Fruit fly (Drosophila melanogaster) whole organism, embryonic: ENCODE results near the gene GC.

ENCODE experiments used
- Atf3 ChIP-seq: fragments of 200-800 bp; sonication (Bioruptor generic); optimal IDR thresholded peaks from 3 replicates; lab custom pipeline; 2016; ENCODE audit warnings: missing biosample characterization, missing genetic modification characterization
- B-H1 ChIP-seq: fragments of 200-800 bp; sonication (Bioruptor generic); IDR thresholded peaks from 3 replicates; pipeline ENCODE4 v1.3.6; 2022; ENCODE audit warnings: missing biosample characterization, missing genetic modification characterization
- Bteb2 ChIP-seq: fragments of 200-800 bp; sonication (Bioruptor generic); optimal IDR thresholded peaks from 2 replicates; lab custom pipeline; 2016; ENCODE audit warnings: missing biosample characterization, missing genetic modification characterization
- CG10147 ChIP-seq: fragments of 200-800 bp; sonication (Bioruptor generic); optimal IDR thresholded peaks from 2 replicates; lab custom pipeline; 2019; ENCODE audit warnings: missing biosample characterization, mild to moderate bottlenecking, missing genetic modification characterization, moderate library complexity
- CG10543 ChIP-seq: fragments of 200-800 bp; sonication (Bioruptor generic); optimal IDR thresholded peaks from 3 replicates; lab custom pipeline; 2017; ENCODE audit warnings: missing biosample characterization, mild to moderate bottlenecking, missing genetic modification characterization, moderate library complexity
- CG11398 ChIP-seq: fragments of 200-800 bp; sonication (Bioruptor generic); optimal IDR thresholded peaks from 2 replicates; lab custom pipeline; 2016; ENCODE audit warnings: missing biosample characterization, missing genetic modification characterization
- CG11504 ChIP-seq: fragments of 200-800 bp; sonication (Bioruptor generic); optimal IDR thresholded peaks from 3 replicates; lab custom pipeline; 2019; ENCODE audit warnings: missing biosample characterization, mild to moderate bottlenecking, missing genetic modification characterization, moderate library complexity
- CG12071 ChIP-seq: fragments of 200-800 bp; sonication (Bioruptor generic); optimal IDR thresholded peaks from 3 replicates; lab custom pipeline; 2018; ENCODE audit warnings: missing biosample characterization, mild to moderate bottlenecking, missing genetic modification characterization
- CG12299 ChIP-seq: fragments of 200-800 bp; sonication (Bioruptor generic); optimal IDR thresholded peaks from 2 replicates; lab custom pipeline; 2018; ENCODE audit warnings: missing biosample characterization, mild to moderate bottlenecking, missing genetic modification characterization
- CG12391 ChIP-seq: fragments of 200-800 bp; sonication (Bioruptor generic); optimal IDR thresholded peaks from 3 replicates; lab custom pipeline; 2018; ENCODE audit warnings: missing biosample characterization, mild to moderate bottlenecking, missing genetic modification characterization, moderate library complexity
- CG14965 ChIP-seq: fragments of 200-800 bp; sonication (Bioruptor generic); optimal IDR thresholded peaks from 2 replicates; lab custom pipeline; 2016; ENCODE audit warnings: missing biosample characterization, missing genetic modification characterization, borderline replicate concordance
- CG15601 ChIP-seq: fragments of 200-800 bp; sonication (Bioruptor generic); optimal IDR thresholded peaks from 3 replicates; lab custom pipeline; 2019; ENCODE audit warnings: missing biosample characterization, mild to moderate bottlenecking, missing genetic modification characterization, moderate library complexity
- CG1602 ChIP-seq: fragments of 200-800 bp; sonication (Bioruptor generic); optimal IDR thresholded peaks from 3 replicates; lab custom pipeline; 2016; ENCODE audit warnings: missing biosample characterization, missing genetic modification characterization
- CG1792 ChIP-seq: fragments of 200-800 bp; sonication (Bioruptor generic); optimal IDR thresholded peaks from 2 replicates; lab custom pipeline; 2016; ENCODE audit warnings: missing biosample characterization, missing genetic modification characterization
- CG18764 ChIP-seq: fragments of 200-800 bp; sonication (Bioruptor generic); optimal IDR thresholded peaks from 3 replicates; lab custom pipeline; 2016; ENCODE audit warnings: missing biosample characterization, missing genetic modification characterization
- CG30431 ChIP-seq: fragments of 200-800 bp; sonication (Bioruptor generic); optimal IDR thresholded peaks from 2 replicates; lab custom pipeline; 2017; ENCODE audit warnings: missing biosample characterization, missing genetic modification characterization
- CG31388 ChIP-seq: fragments of 200-800 bp; sonication (Bioruptor generic); optimal IDR thresholded peaks from 2 replicates; lab custom pipeline; 2016; ENCODE audit warnings: missing biosample characterization, missing genetic modification characterization
- CG4404 ChIP-seq: fragments of 200-800 bp; sonication (Bioruptor generic); IDR thresholded peaks from 2 replicates; pipeline ENCODE4 v1.3.6; 2022; ENCODE audit warnings: missing biosample characterization, missing genetic modification characterization
- CG4424 ChIP-seq: fragments of 200-800 bp; sonication (Bioruptor generic); optimal IDR thresholded peaks from 3 replicates; lab custom pipeline; 2016; ENCODE audit warnings: missing biosample characterization, missing genetic modification characterization
- CG5953 ChIP-seq: fragments of 200-800 bp; sonication (Bioruptor generic); IDR thresholded peaks from 2 replicates; pipeline ENCODE4 v1.3.6; 2022; ENCODE audit warnings: missing biosample characterization, missing genetic modification characterization
- CG6654 ChIP-seq: fragments of 200-800 bp; sonication (Bioruptor generic); optimal IDR thresholded peaks from 2 replicates; lab custom pipeline; 2017; ENCODE audit warnings: missing biosample characterization, mild to moderate bottlenecking, missing genetic modification characterization
- CG8359 ChIP-seq: fragments of 200-800 bp; sonication (Bioruptor generic); optimal IDR thresholded peaks from 2 replicates; lab custom pipeline; 2017; ENCODE audit warnings: missing biosample characterization, mild to moderate bottlenecking, missing genetic modification characterization, borderline replicate concordance
- CG8765 ChIP-seq: fragments of 200-800 bp; sonication (Bioruptor generic); IDR thresholded peaks from 2 replicates; pipeline ENCODE4 v1.3.6; 2022; ENCODE audit warnings: missing biosample characterization, missing genetic modification characterization
- CG9437 ChIP-seq: fragments of 200-800 bp; sonication (Bioruptor generic); optimal IDR thresholded peaks from 2 replicates; lab custom pipeline; 2018; ENCODE audit warnings: missing biosample characterization, mild to moderate bottlenecking, missing genetic modification characterization
- CoRest ChIP-seq: fragments of 200-800 bp; sonication (Bioruptor generic); optimal IDR thresholded peaks from 3 replicates; lab custom pipeline; 2018; ENCODE audit warnings: missing biosample characterization, mild to moderate bottlenecking, missing genetic modification characterization, moderate library complexity
- E2f1 ChIP-seq: fragments of 200-800 bp; sonication (Bioruptor generic); IDR thresholded peaks from 2 replicates; pipeline ENCODE4 v1.3.6; 2022; ENCODE audit warnings: missing biosample characterization, missing genetic modification characterization
- Eip74EF ChIP-seq, 2 experiments: fragments of 200-800 bp in 1 of 2; fragments of >200 bp in 1 of 2; sonication (Bioruptor generic) in 1 of 2; optimal IDR thresholded peaks; 2 replicates each; lab custom pipeline; 2017 to 2019; ENCODE audit warnings: missing biosample characterization in 2 of 2, missing genetic modification characterization in 2 of 2, mild to moderate bottlenecking in 1 of 2, moderate library complexity in 1 of 2
- Ets97D ChIP-seq: fragments of 200-800 bp; sonication (Bioruptor generic); optimal IDR thresholded peaks from 3 replicates; lab custom pipeline; 2016; ENCODE audit warnings: missing biosample characterization, missing genetic modification characterization
- Hmx ChIP-seq: fragments of 200-800 bp; sonication (Bioruptor generic); optimal IDR thresholded peaks from 2 replicates; lab custom pipeline; 2016; ENCODE audit warnings: missing biosample characterization, missing genetic modification characterization
- Hr39 ChIP-seq: fragments of >200 bp; optimal IDR thresholded peaks from 2 replicates; lab custom pipeline; 2017
- Max ChIP-seq: fragments of 200-800 bp; sonication (Bioruptor generic); optimal IDR thresholded peaks from 2 replicates; lab custom pipeline; 2016; ENCODE audit warnings: missing biosample characterization, mild to moderate bottlenecking, missing genetic modification characterization
- Meics ChIP-seq: fragments of 200-800 bp; sonication (Bioruptor generic); optimal IDR thresholded peaks from 2 replicates; lab custom pipeline; 2017; ENCODE audit warnings: missing biosample characterization, mild to moderate bottlenecking, missing genetic modification characterization
- Nf-YA ChIP-seq: fragments of 200-800 bp; sonication (Bioruptor generic); IDR thresholded peaks from 2 replicates; pipeline ENCODE4 v1.3.6; 2022; ENCODE audit warnings: missing biosample characterization, missing genetic modification characterization
- Nf-YB ChIP-seq: fragments of 200-800 bp; sonication (Bioruptor generic); optimal IDR thresholded peaks from 3 replicates; lab custom pipeline; 2019; ENCODE audit warnings: missing biosample characterization, mild to moderate bottlenecking, missing genetic modification characterization, moderate library complexity
- Opbp ChIP-seq: fragments of 200-800 bp; sonication (Bioruptor generic); IDR thresholded peaks from 3 replicates; pipeline ENCODE4 v1.3.6; 2022; ENCODE audit warnings: missing biosample characterization, missing genetic modification characterization; ENCODE audit not compliant: partially characterized antibody
- Sry-β ChIP-seq: fragments of 200-800 bp; sonication (Bioruptor generic); optimal IDR thresholded peaks from 2 replicates; lab custom pipeline; 2018; ENCODE audit warnings: missing biosample characterization, mild to moderate bottlenecking, missing genetic modification characterization, moderate library complexity
- Sry-δ ChIP-seq: fragments of 200-800 bp; sonication (Bioruptor generic); optimal IDR thresholded peaks from 2 replicates; lab custom pipeline; 2016; ENCODE audit warnings: missing biosample characterization, missing genetic modification characterization
- Ssrp ChIP-seq: fragments of 200-800 bp; sonication (Bioruptor generic); optimal IDR thresholded peaks from 2 replicates; lab custom pipeline; 2018; ENCODE audit warnings: missing biosample characterization, mild to moderate bottlenecking, missing genetic modification characterization, moderate library complexity
- Usf ChIP-seq: fragments of 200-800 bp; sonication (Bioruptor generic); optimal IDR thresholded peaks from 2 replicates; lab custom pipeline; 2017; ENCODE audit warnings: missing genotype, missing biosample characterization, missing genetic modification characterization
- Xbp1 ChIP-seq: fragments of 200-800 bp; sonication (Bioruptor generic); optimal IDR thresholded peaks from 3 replicates; lab custom pipeline; 2016; ENCODE audit warnings: missing biosample characterization, mild to moderate bottlenecking, missing genetic modification characterization
- btn ChIP-seq: fragments of 200-800 bp; sonication (Bioruptor generic); optimal IDR thresholded peaks from 2 replicates; lab custom pipeline; 2016; ENCODE audit warnings: missing biosample characterization, missing genetic modification characterization
- cato ChIP-seq: fragments of 200-800 bp; sonication (Bioruptor generic); optimal IDR thresholded peaks from 2 replicates; lab custom pipeline; 2016; ENCODE audit warnings: missing biosample characterization, missing genetic modification characterization, borderline replicate concordance
- danr ChIP-seq: fragments of 200-800 bp; sonication (Bioruptor generic); IDR thresholded peaks from 2 replicates; pipeline ENCODE4 v1.3.6; 2022; ENCODE audit warnings: missing biosample characterization, missing genetic modification characterization
- dpn ChIP-seq, 2 experiments: fragments of 200-800 bp; sonication (Bioruptor generic); optimal IDR thresholded peaks; 3 replicates each; lab custom pipeline; 2016; ENCODE audit warnings: missing biosample characterization in 2 of 2, missing genetic modification characterization in 2 of 2
- ewg ChIP-seq: fragments of 200-800 bp; sonication (Bioruptor generic); optimal IDR thresholded peaks from 3 replicates; lab custom pipeline; 2017; ENCODE audit warnings: mild to moderate bottlenecking, missing biosample characterization, missing genetic modification reagents, missing genetic modification characterization
- kay ChIP-seq: fragments of 200-800 bp; sonication (Bioruptor generic); optimal IDR thresholded peaks from 2 replicates; lab custom pipeline; 2016; ENCODE audit warnings: missing biosample characterization, missing genetic modification characterization
- kni ChIP-seq: fragments of 200-800 bp; sonication (Bioruptor generic); optimal IDR thresholded peaks from 3 replicates; lab custom pipeline; 2017; ENCODE audit warnings: mild to moderate bottlenecking, missing biosample characterization, missing genetic modification reagents, missing genetic modification characterization
- ranshi ChIP-seq: fragments of 200-800 bp; sonication (Bioruptor generic); IDR thresholded peaks from 2 replicates; pipeline ENCODE4 v1.3.6; 2022; ENCODE audit warnings: missing biosample characterization, missing genetic modification characterization
- row ChIP-seq: fragments of 200-800 bp; sonication (Bioruptor generic); IDR thresholded peaks from 3 replicates; pipeline ENCODE4 v1.3.6; 2022; ENCODE audit warnings: missing biosample characterization, missing genetic modification characterization
- schlank ChIP-seq: fragments of 200-800 bp; sonication (Bioruptor generic); optimal IDR thresholded peaks from 2 replicates; lab custom pipeline; 2018; ENCODE audit warnings: missing biosample characterization, mild to moderate bottlenecking, missing genetic modification characterization
- tin ChIP-seq: fragments of 200-800 bp; sonication (Bioruptor generic); optimal IDR thresholded peaks from 3 replicates; lab custom pipeline; 2016; ENCODE audit warnings: missing biosample characterization, missing genetic modification characterization

Gene GC

dm6 chr3L:1668504-1668903 lies 39.4 kb upstream of the GC start, which contains the start of gene RpL23A (continued):
- TF ChIP-seq Meics (GFP tag; lab: Kevin White, UChicago) (peak; percentile 98), Opbp (GFP tag; lab: Robert Waterston, UW) (peak; percentile 81), Hr39 (no peak), CG18764 (peak; percentile 93), CG11398 (GFP tag; lab: Kevin White, UChicago) (peak; percentile 96), kni (GFP tag; lab: Kevin White, UChicago) (peak; percentile 96), CG11504 (tag; lab: Kevin White, UChicago) (peak; percentile 89), CG14965 (GFP tag; lab: Kevin White, UChicago) (peak; percentile 88), btn (GFP tag; lab: Kevin White, UChicago) (peak; percentile 92), CG5953 (GFP tag; lab: Robert Waterston, UW) (peak; percentile 90), Sry-β (GFP tag; lab: Kevin White, UChicago) (peak; percentile 52), Max (GFP tag; lab: Kevin White, UChicago) (peak; percentile 95), CG30431 (peak; percentile 95), Bteb2 (GFP tag; lab: Kevin White, UChicago) (peak; percentile 95), CG10147 (peak; percentile 89), Hmx (GFP tag; lab: Kevin White, UChicago) (peak; percentile 70), tin (GFP tag; lab: Kevin White, UChicago) (peak; percentile 93), B-H1 (peak; percentile 86), ewg (peak; percentile 93), Ssrp (tag; lab: Kevin White, UChicago) (peak; percentile 74), Ets97D (GFP tag; lab: Kevin White, UChicago) (peak; percentile 100), CG12299 (tag; lab: Kevin White, UChicago) (peak; percentile 82), E2f1 (GFP tag; lab: Robert Waterston, UW) (peak; percentile 89), cato (peak; percentile 89), CG8765 (peak; percentile 82), CG10543 (GFP tag; lab: Kevin White, UChicago) (peak; percentile 97), CG15601 (tag; lab: Kevin White, UChicago) (peak; percentile 95), Eip74EF (GFP tag; optimal IDR thresholded peaks at IDR 0.05; lab: Kevin White, UChicago) (peak in 1 of 2 experiments; percentile 70), Nf-YB (GFP tag; lab: Kevin White, UChicago) (peak; percentile 79), CG31388 (GFP tag; lab: Kevin White, UChicago) (peak; percentile 83), CG9437 (peak; percentile 80), Nf-YA (GFP tag; lab: Robert Waterston, UW) (peak; percentile 87), schlank (tag; lab: Kevin White, UChicago) (peak; percentile 95), Usf (GFP tag; lab: Kevin White, UChicago) (peak; percentile 94), CG8359 (GFP tag; lab: Kevin White, UChicago) (peak; percentile 81), dpn (GFP tag; optimal IDR thresholded peaks at IDR 0.05; lab: Kevin White, UChicago) (peak; percentile 93 to 98), ranshi (GFP tag; lab: Robert Waterston, UW) (peak; percentile 95), row (GFP tag; lab: Robert Waterston, UW) (peak; percentile 73), CG1602 (GFP tag; lab: Kevin White, UChicago) (peak; percentile 88), CG12071 (GFP tag; lab: Kevin White, UChicago) (peak; percentile 92), CG4424 (peak; percentile 93), CG12391 (tag; lab: Kevin White, UChicago) (peak; percentile 95), CG4404 (GFP tag; lab: Robert Waterston, UW) (peak; percentile 83), danr (GFP tag; lab: Robert Waterston, UW) (peak; percentile 68), kay (GFP tag; lab: Kevin White, UChicago) (peak; percentile 78), CoRest (tag; lab: Kevin White, UChicago) (peak; percentile 92), CG6654 (GFP tag; lab: Kevin White, UChicago) (peak; percentile 83), Sry-δ (peak; percentile 86), CG1792 (GFP tag; lab: Kevin White, UChicago) (peak; percentile 96), Atf3 (GFP tag; lab: Kevin White, UChicago) (peak; percentile 95), Xbp1 (peak; percentile 96)
